Worm (Caenorhabditis elegans) whole organism, L1 larva: ENCODE results near the gene cone-1.

Source experiments
- C04F5.9 ChIP-seq: sonication (generic microtip); optimal IDR thresholded peaks from 2 replicates; lab custom pipeline; 2016; ENCODE audit warnings: missing genetic modification characterization, missing compliant biosample characterization
- fkh-8 ChIP-seq: sonication (generic microtip); optimal IDR thresholded peaks from 2 replicates; lab custom pipeline; 2016; ENCODE audit warnings: mild to moderate bottlenecking, missing genetic modification characterization, missing compliant biosample characterization
- fos-1 ChIP-seq: fragments of 150-350 bp; optimal IDR thresholded peaks from 2 replicates; lab custom pipeline; 2014; ENCODE audit warnings: missing biosample characterization, missing genetic modification characterization
- mep-1 ChIP-seq: fragments of 150-350 bp; optimal IDR thresholded peaks from 2 replicates; lab custom pipeline; 2014; ENCODE audit warnings: missing biosample characterization, missing genetic modification characterization
- nhr-77 ChIP-seq: fragments of 150-350 bp; optimal IDR thresholded peaks from 2 replicates; lab custom pipeline; 2014; ENCODE audit warnings: missing biosample characterization, missing genetic modification characterization
- skn-1 ChIP-seq: fragments of 150-350 bp; optimal IDR thresholded peaks from 2 replicates; lab custom pipeline; 2014; ENCODE audit warnings: missing biosample characterization, missing genetic modification characterization
- snpc-4 ChIP-seq: fragments of 150-350 bp; optimal IDR thresholded peaks from 2 replicates; lab custom pipeline; 2014; ENCODE audit warnings: missing biosample characterization, missing genetic modification characterization
- unc-130 ChIP-seq: fragments of 150-350 bp; optimal IDR thresholded peaks from 2 replicates; lab custom pipeline; 2017; ENCODE audit warnings: missing biosample characterization, missing genetic modification characterization, inconsistent platforms

- TF ChIP-seq C04F5.9 (tag; lab: Kevin White, UChicago): no peak
- TF ChIP-seq fkh-8 (tag; lab: Kevin White, UChicago): no peak
- peak; percentile 20 for TF ChIP-seq skn-1 (tag; lab: Kevin White, UChicago)
- no peak for TF ChIP-seq snpc-4
- TF ChIP-seq fos-1 (tag; lab: Kevin White, UChicago): no peak
- TF ChIP-seq unc-130 (tag; lab: Kevin White, UChicago): no peak
- no peak for TF ChIP-seq nhr-77
- TF ChIP-seq mep-1 (tag; lab: Kevin White, UChicago): peak; percentile 26
Observed at ce11 chrIII:2487046-2487760, 43.2 kb upstream of the cone-1 start, which contains the start of gene Y54F10AL.1.
